Worm (Caenorhabditis elegans) whole organism, L2 larva: ENCODE results near the gene unc-103.

Source experiments
- ZK546.5 ChIP-seq: sonication (generic microtip); optimal IDR thresholded peaks from 2 replicates; lab custom pipeline; 2017; ENCODE audit warnings: missing biosample characterization, missing genetic modification characterization
- aly-2 ChIP-seq: fragments of 150-350 bp; optimal IDR thresholded peaks from 2 replicates; lab custom pipeline; 2014; ENCODE audit warnings: missing biosample characterization, missing genetic modification characterization
- ceh-82 ChIP-seq: fragments of 150-350 bp; optimal IDR thresholded peaks from 2 replicates; lab custom pipeline; 2014; ENCODE audit warnings: missing biosample characterization, missing genetic modification characterization
- elt-3 ChIP-seq: sonication (generic microtip); optimal IDR thresholded peaks from 2 replicates; lab custom pipeline; 2017; ENCODE audit warnings: missing biosample characterization, missing genetic modification characterization
- lin-13 ChIP-seq: fragments of 150-350 bp; optimal IDR thresholded peaks from 2 replicates; lab custom pipeline; 2014; ENCODE audit warnings: missing biosample characterization, missing genetic modification reagents, missing genetic modification characterization
- lin-39 ChIP-seq: fragments of 150-350 bp; optimal IDR thresholded peaks from 2 replicates; lab custom pipeline; 2014; ENCODE audit warnings: missing biosample characterization, missing genetic modification reagents, missing genetic modification characterization
- skn-1 ChIP-seq: sonication (generic microtip); optimal IDR thresholded peaks from 2 replicates; lab custom pipeline; 2017; ENCODE audit warnings: missing biosample characterization, missing genetic modification characterization
- unc-55 ChIP-seq: fragments of 150-350 bp; sonication (generic microtip); optimal IDR thresholded peaks from 3 replicates; lab custom pipeline; 2014; ENCODE audit warnings: missing biosample characterization, missing genetic modification reagents, missing genetic modification characterization
- ztf-1 ChIP-seq: fragments of 200-800 bp; sonication (Bioruptor generic); conservative IDR thresholded peaks from 2 replicates; pipeline ENCODE4 v1.3.6; 2022; ENCODE audit warnings: missing genetic modification characterization, missing compliant biosample characterization

- no peak for TF ChIP-seq ceh-82 (tag; lab: Kevin White, UChicago)
- no peak for TF ChIP-seq lin-13
- TF ChIP-seq ZK546.5 = no peak
- no peak for TF ChIP-seq elt-3 (tag; lab: Kevin White, UChicago)
- TF ChIP-seq unc-55 = no peak
- TF ChIP-seq ztf-1 (GFP tag; lab: Robert Waterston, UW) = no peak
- TF ChIP-seq aly-2 = no peak
- no peak for TF ChIP-seq skn-1 (tag; lab: Kevin White, UChicago)
- TF ChIP-seq lin-39 (tag; lab: Kevin White, UChicago) = no peak
Observed at ce11 chrIII:4178564-4178963, 63.4 kb downstream of the unc-103 start, which contains the start of gene C16C10.2.
